Worm (Caenorhabditis elegans): ENCODE data around the gene F02E11.3.

ce11 chrII:3234725-3235124, 40.1 kb downstream of the F02E11.3 start, which contains the start of gene C17F4.8:
- TF ChIP-seq fkh-10 (GFP tag; optimal IDR thresholded peaks at IDR 0.05) = no peak
- TF ChIP-seq blmp-1 (tag; optimal IDR thresholded peaks at IDR 0.05) = no peak
- TF ChIP-seq ceh-82 (tag; optimal IDR thresholded peaks at IDR 0.05) = no peak
- no peak for TF ChIP-seq pqm-1 (tag; optimal IDR thresholded peaks at IDR 0.05)
- no peak for TF ChIP-seq egl-13 (tag; optimal IDR thresholded peaks at IDR 0.05)
